Fruit fly (Drosophila melanogaster): ENCODE data around the gene elg1.
A peak's percentile ranks its signal among the peaks of the same experiment; 100 is the strongest.

The elg1 gene

DNA sequence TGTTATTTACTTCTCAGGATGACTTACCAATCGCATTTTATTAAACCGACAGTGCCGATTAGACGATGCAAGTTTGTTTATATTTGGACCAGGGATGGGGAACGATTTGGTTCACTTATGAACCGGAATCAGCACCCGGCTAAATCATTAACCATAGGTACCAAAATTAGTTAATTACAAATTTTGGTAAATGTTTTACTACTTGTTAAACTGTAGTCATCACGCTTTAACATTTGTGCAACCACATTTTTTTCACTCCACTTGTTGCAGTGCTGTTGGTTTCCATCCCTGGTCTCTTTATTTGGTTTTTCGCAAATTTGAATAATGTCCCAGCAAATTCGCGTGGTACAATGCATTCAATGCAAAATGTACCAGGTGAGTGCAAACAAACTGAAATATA, 26.3 kb upstream of the elg1 start, which contains the start of the genes IntS9 and CG43295 (continued):
- TF ChIP-seq zfh1 (GFP tag; IDR thresholded peaks at IDR 0.05), result peak; percentile 90
- TF ChIP-seq Med (GFP tag), result peak; percentile 98
- peak; percentile 81 for TF ChIP-seq esg (GFP tag; conservative IDR thresholded peaks at IDR 0.05)
- no peak for TF ChIP-seq bbx (GFP tag; IDR thresholded peaks at IDR 0.05; ENCODE audit: partially characterized antibody)
- TF ChIP-seq CG31388 (GFP tag; optimal IDR thresholded peaks at IDR 0.05), result peak; percentile 29
- peak; percentile 83 for TF ChIP-seq trem (tag; optimal IDR thresholded peaks at IDR 0.05)
- TF ChIP-seq vnd (GFP tag; IDR thresholded peaks at IDR 0.05; ENCODE audit: partially characterized antibody), result no peak
- TF ChIP-seq Dbx (GFP tag; IDR thresholded peaks at IDR 0.05), result peak; percentile 82
- peak; percentile 74 for TF ChIP-seq Oaz (GFP tag; IDR thresholded peaks at IDR 0.05)
- no peak; the same call in 1 of the 2 replicates for TF ChIP-seq Adf1 (GFP tag; IDR thresholded peaks at IDR 0.05)
- peak; percentile 16 for TF ChIP-seq CG17912 (GFP tag; optimal IDR thresholded peaks at IDR 0.05)
- TF ChIP-seq ash1 (GFP tag; optimal IDR thresholded peaks at IDR 0.05), result no peak
- TF ChIP-seq CG12104 (GFP tag; optimal IDR thresholded peaks at IDR 0.05), result peak; percentile 44
- peak; percentile 69 for TF ChIP-seq Meics (GFP tag; optimal IDR thresholded peaks at IDR 0.05)
- TF ChIP-seq CG14014 (GFP tag; IDR thresholded peaks at IDR 0.05), result peak; percentile 71
- peak; percentile 86 for TF ChIP-seq Mad (GFP tag; optimal IDR thresholded peaks at IDR 0.05)
- peak in 1 of 2 experiments; percentile 88 for TF ChIP-seq bsh (GFP tag; optimal IDR thresholded peaks at IDR 0.05)
- TF ChIP-seq ATbp (GFP tag; optimal IDR thresholded peaks at IDR 0.05), result peak; percentile 62
- TF ChIP-seq Rx (GFP tag; IDR thresholded peaks at IDR 0.05), result peak; percentile 82
- no peak for TF ChIP-seq Opbp (GFP tag; IDR thresholded peaks at IDR 0.05; ENCODE audit: partially characterized antibody)
- TF ChIP-seq MESR4 (GFP tag; optimal IDR thresholded peaks at IDR 0.05), result peak; percentile 24
- TF ChIP-seq CG10543 (GFP tag; optimal IDR thresholded peaks at IDR 0.05), result no peak
- TF ChIP-seq dpn (GFP tag; optimal IDR thresholded peaks at IDR 0.05), result peak; percentile 87 to 89
- peak; percentile 67 for TF ChIP-seq slou (GFP tag; optimal IDR thresholded peaks at IDR 0.05)
- peak; percentile 96 for TF ChIP-seq CG7928 (GFP tag; optimal IDR thresholded peaks at IDR 0.05)
- peak; percentile 90 for TF ChIP-seq tin (GFP tag; optimal IDR thresholded peaks at IDR 0.05)
- no peak for TF ChIP-seq sd (tag; optimal IDR thresholded peaks at IDR 0.05)
- TF ChIP-seq ssp (GFP tag; IDR thresholded peaks at IDR 0.05), result peak; percentile 55
- TF ChIP-seq slbo (GFP tag; IDR thresholded peaks at IDR 0.05), result peak; percentile 87
- no peak for TF ChIP-seq unpg (GFP tag; optimal IDR thresholded peaks at IDR 0.05)
- TF ChIP-seq CG14441 (GFP tag; IDR thresholded peaks at IDR 0.05), result peak; percentile 89
- TF ChIP-seq CG1832 (GFP tag; optimal IDR thresholded peaks at IDR 0.05), result no peak
- peak; percentile 77 for TF ChIP-seq NFAT (GFP tag; IDR thresholded peaks at IDR 0.05)
- peak; percentile 58 for TF ChIP-seq fd3F (GFP tag; optimal IDR thresholded peaks at IDR 0.05)
- TF ChIP-seq da (GFP tag; optimal IDR thresholded peaks at IDR 0.05), result peak; percentile 48
- peak; percentile 77 for TF ChIP-seq CG4617 (GFP tag; optimal IDR thresholded peaks at IDR 0.05; ENCODE audit: borderline replicate concordance)
- peak; percentile 76 for TF ChIP-seq Rfx (GFP tag; IDR thresholded peaks at IDR 0.05)
- no peak for TF ChIP-seq CG10431 (GFP tag; optimal IDR thresholded peaks at IDR 0.05)
- TF ChIP-seq CG4282 (GFP tag; optimal IDR thresholded peaks at IDR 0.05), result peak; percentile 69
- TF ChIP-seq CG17359 (tag; optimal IDR thresholded peaks at IDR 0.05), result peak; percentile 73
- TF ChIP-seq YL-1 (GFP tag; optimal IDR thresholded peaks at IDR 0.05), result peak; percentile 65
- peak; percentile 79 for TF ChIP-seq CG18262 (tag; optimal IDR thresholded peaks at IDR 0.05)
- no peak for TF ChIP-seq luna (GFP tag; optimal IDR thresholded peaks at IDR 0.05)
- peak; percentile 45 for TF ChIP-seq gt (GFP tag; IDR thresholded peaks at IDR 0.05)
- TF ChIP-seq PHDP (tag; optimal IDR thresholded peaks at IDR 0.05), result no peak
- peak; percentile 58 for TF ChIP-seq CG1233 (GFP tag; optimal IDR thresholded peaks at IDR 0.05)
- TF ChIP-seq CG32772 (GFP tag; IDR thresholded peaks at IDR 0.05), result peak; percentile 77
- TF ChIP-seq CG6765 (GFP tag; optimal IDR thresholded peaks at IDR 0.05), result no peak
- TF ChIP-seq CG2116 (GFP tag; optimal IDR thresholded peaks at IDR 0.05), result peak; percentile 67
- peak; percentile 75 for TF ChIP-seq ab (GFP tag; optimal IDR thresholded peaks at IDR 0.05)
- 0 out of 2 replicates have a peak, but pooled peaks have one; percentile 8 for TF ChIP-seq Poxn (GFP tag; IDR thresholded peaks at IDR 0.05)
